Worm (Caenorhabditis elegans) whole organism, late embryonic: ENCODE measurements around the gene T10G3.3.

ENCODE experiments used
- F13H6.1 ChIP-seq: sonication (generic microtip); optimal IDR thresholded peaks from 2 replicates; lab custom pipeline; 2016; ENCODE audit warnings: missing genetic modification characterization, missing compliant biosample characterization
- ceh-31 ChIP-seq: sonication (generic microtip); optimal IDR thresholded peaks from 2 replicates; lab custom pipeline; 2016; ENCODE audit warnings: missing genetic modification characterization, missing compliant biosample characterization
- che-1 ChIP-seq: sonication (generic microtip); optimal IDR thresholded peaks from 2 replicates; lab custom pipeline; 2016; ENCODE audit warnings: mild to moderate bottlenecking, missing genetic modification characterization, missing compliant biosample characterization
- elt-2 ChIP-seq: sonication (generic microtip); optimal IDR thresholded peaks from 2 replicates; lab custom pipeline; 2016; ENCODE audit warnings: missing genetic modification reagents, missing genetic modification characterization, missing compliant biosample characterization
- ref-2 ChIP-seq: sonication (generic microtip); optimal IDR thresholded peaks from 2 replicates; lab custom pipeline; 2016; ENCODE audit warnings: missing genetic modification characterization, missing compliant biosample characterization
- rnt-1 ChIP-seq: sonication (generic microtip); optimal IDR thresholded peaks from 2 replicates; lab custom pipeline; 2016; ENCODE audit warnings: missing genetic modification characterization, missing compliant biosample characterization
- syd-9 ChIP-seq: sonication (generic microtip); optimal IDR thresholded peaks from 2 replicates; lab custom pipeline; 2016; ENCODE audit warnings: mild to moderate bottlenecking, missing genetic modification characterization, moderate library complexity, missing compliant biosample characterization

ce11 chrV:13530698-13531097 lies 40.7 kb upstream of the T10G3.3 start, which contains the start of gene ttr-44:
- no peak for TF ChIP-seq ceh-31 (tag; lab: Kevin White, UChicago)
- no peak for TF ChIP-seq rnt-1 (tag; lab: Kevin White, UChicago)
- TF ChIP-seq syd-9 (tag; lab: Kevin White, UChicago), result no peak
- TF ChIP-seq ref-2, result no peak
- peak; percentile 76 for TF ChIP-seq elt-2 (tag; lab: Kevin White, UChicago)
- no peak for TF ChIP-seq F13H6.1 (tag; lab: Kevin White, UChicago)
- TF ChIP-seq che-1 (tag; lab: Kevin White, UChicago), result no peak
